Fruit fly (Drosophila melanogaster) whole organism, embryonic: Measurements from ENCODE around the gene Dif.

Experiments
- Awh ChIP-seq: fragments of 200-800 bp; sonication (Bioruptor generic); IDR thresholded peaks from 2 replicates; pipeline ENCODE4, ENCODE4 v1.3.6; 2022; ENCODE audit warnings: missing biosample characterization, missing genetic modification characterization
- B-H1 ChIP-seq: fragments of 200-800 bp; sonication (Bioruptor generic); IDR thresholded peaks from 3 replicates; pipeline ENCODE4 v1.3.6; 2022; ENCODE audit warnings: missing biosample characterization, missing genetic modification characterization
- BEAF-32 ChIP-seq: fragments of 200-800 bp; sonication (Bioruptor generic); optimal IDR thresholded peaks from 3 replicates; lab custom pipeline; 2017; ENCODE audit warnings: missing biosample characterization, missing genetic modification characterization, mild to moderate bottlenecking, moderate library complexity, missing genetic modification reagents
- CG12219 ChIP-seq: fragments of 200-800 bp; sonication (Bioruptor generic); optimal IDR thresholded peaks from 3 replicates; lab custom pipeline; 2018; ENCODE audit warnings: missing biosample characterization, mild to moderate bottlenecking, missing genetic modification characterization
- CG12744 ChIP-seq: fragments of 200-800 bp; sonication (Bioruptor generic); optimal IDR thresholded peaks from 2 replicates; lab custom pipeline; 2016; ENCODE audit warnings: missing biosample characterization, missing genetic modification characterization
- CG12769 ChIP-seq: fragments of 200-800 bp; sonication (Bioruptor generic); optimal IDR thresholded peaks from 2 replicates; lab custom pipeline; 2019; ENCODE audit warnings: missing biosample characterization, mild to moderate bottlenecking, missing genetic modification characterization, moderate library complexity
- CG13287 ChIP-seq: fragments of 200-800 bp; sonication (Bioruptor generic); IDR thresholded peaks from 2 replicates; pipeline ENCODE4 v1.3.6; 2022; ENCODE audit warnings: missing biosample characterization, missing genetic modification characterization; ENCODE audit not compliant: partially characterized antibody
- CG15011 ChIP-seq: fragments of 200-800 bp; sonication (Bioruptor generic); optimal IDR thresholded peaks from 3 replicates; lab custom pipeline; 2018; ENCODE audit warnings: missing biosample characterization, mild to moderate bottlenecking, missing genetic modification characterization
- CG15514 ChIP-seq: fragments of 200-800 bp; sonication (Bioruptor generic); optimal IDR thresholded peaks from 3 replicates; lab custom pipeline; 2017; ENCODE audit warnings: missing biosample characterization, missing genetic modification characterization, mild to moderate bottlenecking, moderate library complexity, missing genetic modification reagents
- CG17359 ChIP-seq: fragments of 200-800 bp; sonication (Bioruptor generic); optimal IDR thresholded peaks from 3 replicates; lab custom pipeline; 2018; ENCODE audit warnings: missing biosample characterization, mild to moderate bottlenecking, missing genetic modification characterization, moderate library complexity
- CG18476 ChIP-seq: fragments of 200-800 bp; sonication (Bioruptor generic); optimal IDR thresholded peaks from 2 replicates; lab custom pipeline; 2016; ENCODE audit warnings: missing biosample characterization, mild to moderate bottlenecking, missing genetic modification characterization
- CG31224 ChIP-seq: fragments of 200-800 bp; sonication (Bioruptor generic); IDR thresholded peaks from 2 replicates; pipeline ENCODE4 v1.3.6; 2022; ENCODE audit warnings: missing biosample characterization, missing genetic modification characterization
- CG31388 ChIP-seq: fragments of 200-800 bp; sonication (Bioruptor generic); optimal IDR thresholded peaks from 2 replicates; lab custom pipeline; 2016; ENCODE audit warnings: missing biosample characterization, missing genetic modification characterization
- CG3407 ChIP-seq: fragments of 200-800 bp; sonication (Bioruptor generic); optimal IDR thresholded peaks from 2 replicates; lab custom pipeline; 2018; ENCODE audit warnings: missing biosample characterization, mild to moderate bottlenecking, missing genetic modification characterization
- CG5953 ChIP-seq: fragments of 200-800 bp; sonication (Bioruptor generic); IDR thresholded peaks from 2 replicates; pipeline ENCODE4 v1.3.6; 2022; ENCODE audit warnings: missing biosample characterization, missing genetic modification characterization
- CG6813 ChIP-seq: fragments of 200-800 bp; sonication (Bioruptor generic); optimal IDR thresholded peaks from 2 replicates; lab custom pipeline; 2017; ENCODE audit warnings: missing biosample characterization, missing genetic modification characterization, mild to moderate bottlenecking, moderate library complexity, missing genetic modification reagents
- CG8944 ChIP-seq: fragments of 200-800 bp; sonication (Bioruptor generic); optimal IDR thresholded peaks from 3 replicates; lab custom pipeline; 2016; ENCODE audit warnings: missing biosample characterization, missing genetic modification characterization
- CG9437 ChIP-seq: fragments of 200-800 bp; sonication (Bioruptor generic); optimal IDR thresholded peaks from 2 replicates; lab custom pipeline; 2018; ENCODE audit warnings: missing biosample characterization, mild to moderate bottlenecking, missing genetic modification characterization
- CkIIα-i1 ChIP-seq: fragments of 200-800 bp; sonication (Bioruptor generic); IDR thresholded peaks from 2 replicates; pipeline ENCODE4 v1.3.6; 2022; ENCODE audit warnings: missing biosample characterization, missing genetic modification characterization
- CrebB ChIP-seq: fragments of 200-800 bp; sonication (Bioruptor generic); optimal IDR thresholded peaks from 3 replicates; lab custom pipeline; 2018; ENCODE audit warnings: missing biosample characterization, mild to moderate bottlenecking, missing genetic modification characterization
- Dfd ChIP-seq, 2 experiments: fragments of >200 bp; optimal IDR thresholded peaks; 2 replicates each; lab custom pipeline; 2017; ENCODE audit warnings: missing biosample characterization in 2 of 2, missing genetic modification characterization in 2 of 2
- Dip2 ChIP-seq: fragments of 200-800 bp; sonication (Bioruptor generic); IDR thresholded peaks from 2 replicates; pipeline ENCODE4 v1.3.6; 2022; ENCODE audit warnings: missing biosample characterization, missing genetic modification characterization
- Dp ChIP-seq: fragments of 200-800 bp; sonication (Bioruptor generic); optimal IDR thresholded peaks from 2 replicates; lab custom pipeline; 2018; ENCODE audit warnings: missing biosample characterization, mild to moderate bottlenecking, missing genetic modification characterization, moderate library complexity
- E2f2 ChIP-seq: fragments of 200-800 bp; sonication (Bioruptor generic); IDR thresholded peaks from 2 replicates; pipeline ENCODE4 v1.3.6; 2022; ENCODE audit warnings: missing biosample characterization, missing genetic modification characterization
- ERR ChIP-seq: fragments of 200-800 bp; sonication (Bioruptor generic); optimal IDR thresholded peaks from 2 replicates; lab custom pipeline; 2016; ENCODE audit warnings: missing biosample characterization, missing genetic modification characterization
- Ets97D ChIP-seq: fragments of 200-800 bp; sonication (Bioruptor generic); optimal IDR thresholded peaks from 3 replicates; lab custom pipeline; 2016; ENCODE audit warnings: missing biosample characterization, missing genetic modification characterization
- Fer1 ChIP-seq: fragments of 200-800 bp; sonication (Bioruptor generic); optimal IDR thresholded peaks from 2 replicates; lab custom pipeline; 2017; ENCODE audit warnings: missing biosample characterization, mild to moderate bottlenecking, missing genetic modification characterization
- Lhr ChIP-seq: fragments of 200-800 bp; sonication (Bioruptor generic); optimal IDR thresholded peaks from 3 replicates; lab custom pipeline; 2017; ENCODE audit warnings: mild to moderate bottlenecking, missing biosample characterization, missing genetic modification reagents, missing genetic modification characterization
- Lpt ChIP-seq: fragments of >200 bp; optimal IDR thresholded peaks from 2 replicates; lab custom pipeline; 2018; ENCODE audit warnings: missing biosample characterization, missing genetic modification characterization
- Myb ChIP-seq: fragments of 200-800 bp; sonication (Bioruptor generic); optimal IDR thresholded peaks from 2 replicates; lab custom pipeline; 2016; ENCODE audit warnings: missing biosample characterization, missing genetic modification characterization
- NC2α ChIP-seq: fragments of 200-800 bp; sonication (Bioruptor generic); optimal IDR thresholded peaks from 2 replicates; lab custom pipeline; 2016; ENCODE audit warnings: missing biosample characterization, missing genetic modification characterization
- Oaz ChIP-seq: fragments of 200-800 bp; sonication (Bioruptor generic); IDR thresholded peaks from 2 replicates; pipeline ENCODE4 v1.3.6; 2022; ENCODE audit warnings: missing biosample characterization, missing genetic modification characterization
- Rfx ChIP-seq: fragments of 200-800 bp; sonication (Bioruptor generic); IDR thresholded peaks from 2 replicates; pipeline ENCODE4 v1.3.6; 2022; ENCODE audit warnings: missing biosample characterization, missing genetic modification characterization
- Side ChIP-seq: fragments of 200-800 bp; sonication (Bioruptor generic); optimal IDR thresholded peaks from 2 replicates; lab custom pipeline; 2016; ENCODE audit warnings: missing biosample characterization, missing genetic modification characterization
- Spps ChIP-seq: fragments of 200-800 bp; sonication (Bioruptor generic); optimal IDR thresholded peaks from 2 replicates; lab custom pipeline; 2018; ENCODE audit warnings: missing biosample characterization, mild to moderate bottlenecking, missing genetic modification characterization
- bab2 ChIP-seq: fragments of 200-800 bp; sonication (Bioruptor generic); optimal IDR thresholded peaks from 2 replicates; lab custom pipeline; 2016; ENCODE audit warnings: missing biosample characterization, missing genetic modification characterization
- bowl ChIP-seq: fragments of 200-800 bp; sonication (Bioruptor generic); IDR thresholded peaks from 2 replicates; pipeline ENCODE4 v1.3.6; 2022; ENCODE audit warnings: missing biosample characterization, missing genetic modification characterization
- dati ChIP-seq: fragments of 200-800 bp; sonication (Bioruptor generic); IDR thresholded peaks from 2 replicates; pipeline ENCODE4 v1.3.6; 2022; ENCODE audit warnings: missing biosample characterization, missing genetic modification characterization
- dmrt11E ChIP-seq: fragments of 200-800 bp; sonication (Bioruptor generic); optimal IDR thresholded peaks from 3 replicates; lab custom pipeline; 2018; ENCODE audit warnings: missing biosample characterization, mild to moderate bottlenecking, missing genetic modification characterization, moderate library complexity
- grn ChIP-seq: fragments of 200-800 bp; sonication (Bioruptor generic); optimal IDR thresholded peaks from 3 replicates; lab custom pipeline; 2017; ENCODE audit warnings: missing biosample characterization, missing genetic modification characterization
- kay ChIP-seq: fragments of 200-800 bp; sonication (Bioruptor generic); optimal IDR thresholded peaks from 2 replicates; lab custom pipeline; 2016; ENCODE audit warnings: missing biosample characterization, missing genetic modification characterization
- seq ChIP-seq: fragments of 200-800 bp; sonication (Bioruptor generic); IDR thresholded peaks from 2 replicates; pipeline ENCODE4 v1.3.6; 2022; ENCODE audit warnings: missing biosample characterization, missing genetic modification characterization
- shn ChIP-seq: fragments of 200-800 bp; sonication (Bioruptor generic); optimal IDR thresholded peaks from 3 replicates; lab custom pipeline; 2016; ENCODE audit warnings: missing biosample characterization, missing genetic modification characterization
- slou ChIP-seq: fragments of 200-800 bp; sonication (Bioruptor generic); optimal IDR thresholded peaks from 3 replicates; lab custom pipeline; 2016; ENCODE audit warnings: missing biosample characterization, missing genetic modification characterization
- so ChIP-seq: fragments of 200-800 bp; sonication (Bioruptor generic); IDR thresholded peaks from 3 replicates; pipeline ENCODE4 v1.3.6; 2022; ENCODE audit warnings: missing biosample characterization, missing genetic modification characterization
- tna ChIP-seq: fragments of 200-800 bp; sonication (Bioruptor generic); IDR thresholded peaks from 2 replicates; pipeline ENCODE4 v1.3.6; 2022; ENCODE audit warnings: missing biosample characterization, missing genetic modification characterization; ENCODE audit not compliant: partially characterized antibody
- trem ChIP-seq: fragments of 200-800 bp; optimal IDR thresholded peaks from 3 replicates; lab custom pipeline; 2019; ENCODE audit warnings: missing biosample characterization, mild to moderate bottlenecking, missing genetic modification characterization, moderate library complexity
- ttk ChIP-seq: fragments of 200-800 bp; sonication (Bioruptor generic); IDR thresholded peaks from 2 replicates; pipeline ENCODE4 v2.1.2; 2022; ENCODE audit warnings: missing biosample characterization, missing genetic modification characterization
- vnd ChIP-seq: fragments of 200-800 bp; sonication (Bioruptor generic); IDR thresholded peaks from 3 replicates; pipeline ENCODE4 v1.3.6; 2022; ENCODE audit warnings: missing biosample characterization, missing genetic modification characterization; ENCODE audit not compliant: partially characterized antibody
- yki ChIP-seq: fragments of >200 bp; optimal IDR thresholded peaks from 3 replicates; lab custom pipeline; 2018

Dif gene

dm6 chr2L:17465915-17466677, 33.1 kb upstream of the Dif start (continued):
- TF ChIP-seq bowl (GFP tag; lab: Robert Waterston, UW), result peak; percentile 66; the same call in 1 of the 2 replicates
- TF ChIP-seq Ets97D (GFP tag; lab: Kevin White, UChicago), result peak; percentile 59
- peak; percentile 81 for TF ChIP-seq Side (GFP tag; lab: Kevin White, UChicago)
- peak; percentile 45; the same call in 1 of the 2 replicates for TF ChIP-seq CG31224 (GFP tag; lab: Robert Waterston, UW)
- TF ChIP-seq Rfx, result peak; percentile 74
- TF ChIP-seq Myb, result peak; percentile 49
- peak; percentile 77 for TF ChIP-seq CG8944 (GFP tag; lab: Kevin White, UChicago)
- peak; percentile 38; the same call in 1 of the 2 replicates for TF ChIP-seq dati (GFP tag; lab: Robert Waterston, UW)
- TF ChIP-seq CrebB (tag; lab: Kevin White, UChicago), result peak; percentile 75
- peak; percentile 51; the same call in 1 of the 2 replicates for TF ChIP-seq Oaz (GFP tag; lab: Robert Waterston, UW)
- TF ChIP-seq BEAF-32 (GFP tag; lab: Kevin White, UChicago), result no peak
- TF ChIP-seq seq (GFP tag; lab: Robert Waterston, UW), result peak; percentile 80
- peak; percentile 77 for TF ChIP-seq shn (GFP tag; lab: Kevin White, UChicago)
- TF ChIP-seq CG9437 (GFP tag; lab: Kevin White, UChicago), result peak; percentile 71
- peak; percentile 52 for TF ChIP-seq CG12744 (GFP tag; lab: Kevin White, UChicago)
- no peak for TF ChIP-seq Dfd (GFP tag; optimal IDR thresholded peaks at IDR 0.05; lab: Kevin White, UChicago)
- TF ChIP-seq grn (GFP tag; lab: Kevin White, UChicago), result no peak
- peak; percentile 73; the same call in 1 of the 2 replicates for TF ChIP-seq CG5953 (GFP tag; lab: Robert Waterston, UW)
- TF ChIP-seq B-H1, result peak; percentile 65
- TF ChIP-seq E2f2, result peak; percentile 53; the same call in 1 of the 2 replicates
- TF ChIP-seq NC2α, result peak; percentile 34
- no peak for TF ChIP-seq Lpt
- no peak for TF ChIP-seq yki (lab: Kevin White, UChicago)
- TF ChIP-seq CG3407 (GFP tag; lab: Kevin White, UChicago), result peak; percentile 58
- TF ChIP-seq slou, result peak; percentile 73
- peak; percentile 73 for TF ChIP-seq ttk (GFP tag; lab: Robert Waterston, UW)
- TF ChIP-seq vnd (GFP tag; lab: Robert Waterston, UW), result no peak
- TF ChIP-seq Dip2 (GFP tag; lab: Robert Waterston, UW), result no peak
- peak; percentile 88 for TF ChIP-seq CG17359 (tag; lab: Kevin White, UChicago)
- peak; percentile 63 for TF ChIP-seq kay (GFP tag; lab: Kevin White, UChicago)
- TF ChIP-seq Awh (GFP tag; lab: Robert Waterston, UW), result peak; percentile 62; the same call in 1 of the 2 replicates
- peak; percentile 82 for TF ChIP-seq CG12219 (GFP tag; lab: Kevin White, UChicago)
- TF ChIP-seq CG18476 (GFP tag; lab: Kevin White, UChicago), result peak; percentile 58
- peak; percentile 62 for TF ChIP-seq trem (tag; lab: Kevin White, UChicago)
- TF ChIP-seq Fer1 (GFP tag; lab: Kevin White, UChicago), result peak; percentile 85
- no peak for TF ChIP-seq CG13287 (GFP tag; lab: Robert Waterston, UW)
- TF ChIP-seq CG15514 (GFP tag; lab: Kevin White, UChicago), result peak; percentile 54
- no peak for TF ChIP-seq CkIIα-i1 (GFP tag; lab: Robert Waterston, UW)
- peak; percentile 78 for TF ChIP-seq bab2 (GFP tag; lab: Kevin White, UChicago)
- peak; percentile 41 for TF ChIP-seq CG15011
- TF ChIP-seq dmrt11E (tag; lab: Kevin White, UChicago), result peak; percentile 82
- TF ChIP-seq CG12769 (tag; lab: Kevin White, UChicago), result peak; percentile 86
- peak; percentile 76 for TF ChIP-seq CG6813
- TF ChIP-seq Lhr (GFP tag; lab: Kevin White, UChicago), result peak; percentile 41
- peak; percentile 61 for TF ChIP-seq ERR (GFP tag; lab: Kevin White, UChicago)
- TF ChIP-seq Dp (GFP tag; lab: Kevin White, UChicago), result no peak
- peak; percentile 55 for TF ChIP-seq CG31388 (GFP tag; lab: Kevin White, UChicago)
- TF ChIP-seq so (GFP tag; lab: Robert Waterston, UW), result peak; percentile 64; the same call in 1 of the 3 replicates
- peak; percentile 61 for TF ChIP-seq Spps (tag; lab: Kevin White, UChicago)
- no peak for TF ChIP-seq tna
